Worm (Caenorhabditis elegans) whole organism, midembryonic: ENCODE results near the gene pcrg-1.

Experiments used
- flt-1 ChIP-seq: fragments of 200-800 bp; sonication (Bioruptor generic); IDR thresholded peaks from 2 replicates; pipeline ENCODE4 v1.3.6; 2022; ENCODE audit warnings: missing genetic modification characterization, missing compliant biosample characterization
- klf-2 ChIP-seq: fragments of 200-800 bp; sonication (Bioruptor generic); conservative IDR thresholded peaks from 2 replicates; pipeline ENCODE4 v1.3.6; 2022; ENCODE audit warnings: missing genetic modification reagents, missing genetic modification characterization, missing compliant biosample characterization
- med-1 ChIP-seq: sonication (generic microtip); optimal IDR thresholded peaks from 2 replicates; lab custom pipeline; 2017; ENCODE audit warnings: missing genetic modification characterization, mild to moderate bottlenecking, missing compliant biosample characterization, antibody characterized with exemption, missing genetic modification reagents; ENCODE audit not compliant: insufficient read depth
- ref-1 ChIP-seq: fragments of 200-800 bp; sonication (Bioruptor generic); conservative IDR thresholded peaks from 2 replicates; pipeline ENCODE4 v1.3.6; 2022; ENCODE audit warnings: missing genetic modification reagents, missing genetic modification characterization, missing compliant biosample characterization
- tab-1 ChIP-seq: fragments of 200-800 bp; sonication (Bioruptor generic); IDR thresholded peaks from 2 replicates; pipeline ENCODE4 v1.3.6; 2022; ENCODE audit warnings: missing genetic modification characterization, missing compliant biosample characterization
- ztf-23 ChIP-seq: fragments of 200-800 bp; sonication (Bioruptor generic); IDR thresholded peaks from 2 replicates; pipeline ENCODE4 v1.3.6; 2022; ENCODE audit warnings: missing genetic modification reagents, missing genetic modification characterization, missing compliant biosample characterization

DNA sequence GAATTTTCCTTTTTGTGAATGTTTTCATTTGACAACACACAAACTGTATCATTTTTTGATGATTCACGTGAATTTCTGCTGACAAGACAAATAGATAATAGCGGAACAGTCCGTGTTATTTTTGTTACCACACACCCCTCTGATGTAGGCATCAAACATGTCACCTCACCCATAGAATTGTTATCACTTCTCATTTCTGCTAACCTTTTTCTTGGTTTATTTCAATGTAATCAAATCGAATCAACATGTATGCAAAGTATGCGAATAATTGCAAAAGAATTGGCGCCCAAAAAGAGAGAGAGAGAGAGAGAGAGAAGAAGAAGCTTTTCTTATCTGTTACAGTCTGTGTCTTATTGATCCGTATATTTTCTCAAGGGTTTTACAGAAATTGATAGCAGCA lies 42.9 kb upstream of the pcrg-1 start:
- TF ChIP-seq med-1 (GFP tag; lab: Kevin White, UChicago) (no peak), flt-1 (GFP tag; lab: Robert Waterston, UW) (no peak), ref-1 (GFP tag; lab: Robert Waterston, UW) (no peak), ztf-23 (GFP tag; lab: Robert Waterston, UW) (no peak), klf-2 (GFP tag; lab: Robert Waterston, UW) (no peak), tab-1 (GFP tag; lab: Robert Waterston, UW) (no peak)
